Fruit fly (Drosophila melanogaster) whole organism, embryonic: ENCODE results near the gene CrzR.

Source experiments
- CG11504 ChIP-seq: fragments of 200-800 bp; sonication (Bioruptor generic); optimal IDR thresholded peaks from 3 replicates; lab custom pipeline; 2019; ENCODE audit warnings: missing biosample characterization, mild to moderate bottlenecking, missing genetic modification characterization, moderate library complexity
- CG12391 ChIP-seq: fragments of 200-800 bp; sonication (Bioruptor generic); optimal IDR thresholded peaks from 3 replicates; lab custom pipeline; 2018; ENCODE audit warnings: missing biosample characterization, mild to moderate bottlenecking, missing genetic modification characterization, moderate library complexity
- CG15696 ChIP-seq: fragments of 200-800 bp; sonication (Bioruptor generic); optimal IDR thresholded peaks from 2 replicates; lab custom pipeline; 2019; ENCODE audit warnings: missing biosample characterization, mild to moderate bottlenecking, missing genetic modification characterization, moderate library complexity
- CG17328 ChIP-seq: fragments of 200-800 bp; sonication (Bioruptor generic); IDR thresholded peaks from 2 replicates; pipeline ENCODE4 v1.3.6; 2022; ENCODE audit warnings: missing biosample characterization, missing genetic modification characterization
- CG2120 ChIP-seq: fragments of 200-800 bp; sonication (Bioruptor generic); optimal IDR thresholded peaks from 3 replicates; lab custom pipeline; 2016; ENCODE audit warnings: missing biosample characterization, missing genetic modification characterization
- CG32532 ChIP-seq: fragments of 200-800 bp; sonication (Bioruptor generic); IDR thresholded peaks from 2 replicates; pipeline ENCODE4 v1.3.6; 2022; ENCODE audit warnings: missing biosample characterization, missing genetic modification characterization
- CG3847 ChIP-seq: fragments of 200-800 bp; sonication (Bioruptor generic); IDR thresholded peaks from 2 replicates; pipeline ENCODE4 v1.3.6; 2022; ENCODE audit warnings: missing biosample characterization, missing genetic modification characterization
- CG6791 ChIP-seq: fragments of 200-800 bp; sonication (Bioruptor generic); IDR thresholded peaks from 3 replicates; pipeline ENCODE4 v1.3.6; 2022; ENCODE audit warnings: missing biosample characterization, missing genetic modification characterization; ENCODE audit not compliant: partially characterized antibody
- CG7745 ChIP-seq: fragments of 200-800 bp; sonication (Bioruptor generic); optimal IDR thresholded peaks from 2 replicates; lab custom pipeline; 2018; ENCODE audit warnings: missing biosample characterization, mild to moderate bottlenecking, missing genetic modification characterization, moderate library complexity
- CoRest ChIP-seq: fragments of 200-800 bp; sonication (Bioruptor generic); optimal IDR thresholded peaks from 3 replicates; lab custom pipeline; 2018; ENCODE audit warnings: missing biosample characterization, mild to moderate bottlenecking, missing genetic modification characterization, moderate library complexity
- CrebB ChIP-seq: fragments of 200-800 bp; sonication (Bioruptor generic); optimal IDR thresholded peaks from 3 replicates; lab custom pipeline; 2018; ENCODE audit warnings: missing biosample characterization, mild to moderate bottlenecking, missing genetic modification characterization
- Dref ChIP-seq: fragments of 200-800 bp; sonication (Bioruptor generic); IDR thresholded peaks from 2 replicates; pipeline ENCODE4 v1.3.6; 2022; ENCODE audit warnings: missing biosample characterization, missing genetic modification characterization
- E2f2 ChIP-seq: fragments of 200-800 bp; sonication (Bioruptor generic); IDR thresholded peaks from 2 replicates; pipeline ENCODE4 v1.3.6; 2022; ENCODE audit warnings: missing biosample characterization, missing genetic modification characterization
- Eip74EF ChIP-seq, 2 experiments: fragments of 200-800 bp in 1 of 2; fragments of >200 bp in 1 of 2; sonication (Bioruptor generic) in 1 of 2; optimal IDR thresholded peaks; 2 replicates each; lab custom pipeline; 2017 to 2019; ENCODE audit warnings: missing biosample characterization in 2 of 2, missing genetic modification characterization in 2 of 2, mild to moderate bottlenecking in 1 of 2, moderate library complexity in 1 of 2
- H2.0 ChIP-seq: fragments of 200-800 bp; sonication (Bioruptor generic); IDR thresholded peaks from 2 replicates; pipeline ENCODE4 v1.3.6; 2022; ENCODE audit warnings: missing biosample characterization, missing genetic modification characterization
- HHEX ChIP-seq: fragments of 200-800 bp; sonication (Bioruptor generic); optimal IDR thresholded peaks from 3 replicates; lab custom pipeline; 2017; ENCODE audit warnings: missing biosample characterization, mild to moderate bottlenecking, missing genetic modification characterization, missing genetic modification reagents
- Hey ChIP-seq: fragments of 200-800 bp; sonication (Bioruptor generic); optimal IDR thresholded peaks from 3 replicates; lab custom pipeline; 2018; ENCODE audit warnings: missing biosample characterization, mild to moderate bottlenecking, missing genetic modification characterization
- Hr51 ChIP-seq, 2 experiments: fragments of 200-800 bp; sonication (Bioruptor generic); optimal IDR thresholded peaks; 2 replicates in 1 of 2; 3 replicates in 1 of 2; lab custom pipeline; 2016 to 2018; ENCODE audit warnings: missing biosample characterization in 2 of 2, missing genetic modification characterization in 2 of 2, mild to moderate bottlenecking in 1 of 2, moderate library complexity in 1 of 2
- Jarid2 ChIP-seq: fragments of 200-800 bp; sonication (Bioruptor generic); optimal IDR thresholded peaks from 3 replicates; lab custom pipeline; 2017; ENCODE audit warnings: mild to moderate bottlenecking, missing biosample characterization, missing genetic modification reagents, missing genetic modification characterization
- Lhr ChIP-seq: fragments of 200-800 bp; sonication (Bioruptor generic); optimal IDR thresholded peaks from 3 replicates; lab custom pipeline; 2017; ENCODE audit warnings: mild to moderate bottlenecking, missing biosample characterization, missing genetic modification reagents, missing genetic modification characterization
- Neu2 ChIP-seq: fragments of 200-800 bp; sonication (Bioruptor generic); optimal IDR thresholded peaks from 3 replicates; lab custom pipeline; 2016; ENCODE audit warnings: missing biosample characterization, missing genetic modification characterization, borderline replicate concordance
- NfI ChIP-seq: fragments of 200-800 bp; sonication (Bioruptor generic); optimal IDR thresholded peaks from 3 replicates; lab custom pipeline; 2018; ENCODE audit warnings: missing biosample characterization, mild to moderate bottlenecking, missing genetic modification characterization, moderate library complexity
- Optix ChIP-seq: fragments of 200-800 bp; sonication (Bioruptor generic); IDR thresholded peaks from 3 replicates; pipeline ENCODE4 v1.3.6; 2022; ENCODE audit warnings: missing biosample characterization, missing genetic modification characterization
- Rfx ChIP-seq: fragments of 200-800 bp; sonication (Bioruptor generic); IDR thresholded peaks from 2 replicates; pipeline ENCODE4 v1.3.6; 2022; ENCODE audit warnings: missing biosample characterization, missing genetic modification characterization
- Side ChIP-seq: fragments of 200-800 bp; sonication (Bioruptor generic); optimal IDR thresholded peaks from 2 replicates; lab custom pipeline; 2016; ENCODE audit warnings: missing biosample characterization, missing genetic modification characterization
- Stat92E ChIP-seq, 3 experiments: fragments of >200 bp in 2 of 3; fragments of 200-800 bp in 1 of 3; sonication (Bioruptor generic) in 1 of 3; optimal IDR thresholded peaks; 2 replicates each; lab custom pipeline; 2017 to 2019; ENCODE audit warnings: missing biosample characterization in 3 of 3, missing genetic modification characterization in 3 of 3, mild to moderate bottlenecking in 1 of 3, moderate library complexity in 1 of 3
- abd-A ChIP-seq: fragments of 200-800 bp; sonication (Bioruptor generic); optimal IDR thresholded peaks from 3 replicates; lab custom pipeline; 2019; ENCODE audit warnings: missing biosample characterization, mild to moderate bottlenecking, missing genetic modification characterization, moderate library complexity
- ase ChIP-seq: fragments of 200-800 bp; sonication (Bioruptor generic); IDR thresholded peaks from 3 replicates; pipeline ENCODE4 v1.3.6; 2022; ENCODE audit warnings: missing biosample characterization, missing genetic modification characterization
- cg ChIP-seq: fragments of 200-800 bp; sonication (Bioruptor generic); optimal IDR thresholded peaks from 3 replicates; lab custom pipeline; 2019; ENCODE audit warnings: missing biosample characterization, mild to moderate bottlenecking, missing genetic modification characterization, moderate library complexity
- danr ChIP-seq: fragments of 200-800 bp; sonication (Bioruptor generic); IDR thresholded peaks from 2 replicates; pipeline ENCODE4 v1.3.6; 2022; ENCODE audit warnings: missing biosample characterization, missing genetic modification characterization
- ham ChIP-seq: fragments of 200-800 bp; sonication (Bioruptor generic); IDR thresholded peaks from 2 replicates; pipeline ENCODE4 v1.3.6; 2022; ENCODE audit warnings: missing biosample characterization, missing genetic modification characterization
- insv ChIP-seq, 2 experiments: fragments of 200-800 bp; sonication (Bioruptor generic); optimal IDR thresholded peaks; 3 replicates each; lab custom pipeline; 2016 to 2018; ENCODE audit warnings: missing biosample characterization in 2 of 2, missing genetic modification characterization in 2 of 2
- inv ChIP-seq: fragments of 200-800 bp; sonication (Bioruptor generic); IDR thresholded peaks from 2 replicates; pipeline ENCODE4 v1.3.6; 2022; ENCODE audit warnings: missing biosample characterization, missing genetic modification characterization; ENCODE audit not compliant: partially characterized antibody
- jigr1 ChIP-seq: fragments of 200-800 bp; sonication (Bioruptor generic); IDR thresholded peaks from 3 replicates; pipeline ENCODE4 v1.3.6; 2022; ENCODE audit warnings: missing biosample characterization, missing genetic modification characterization
- kah ChIP-seq: fragments of 200-800 bp; sonication (Bioruptor generic); optimal IDR thresholded peaks from 2 replicates; lab custom pipeline; 2018; ENCODE audit warnings: missing biosample characterization, mild to moderate bottlenecking, missing genetic modification characterization
- kni ChIP-seq: fragments of 200-800 bp; sonication (Bioruptor generic); optimal IDR thresholded peaks from 3 replicates; lab custom pipeline; 2017; ENCODE audit warnings: mild to moderate bottlenecking, missing biosample characterization, missing genetic modification reagents, missing genetic modification characterization
- lmd ChIP-seq: fragments of 200-800 bp; sonication (Bioruptor generic); IDR thresholded peaks from 2 replicates; pipeline ENCODE4 v1.3.6; 2022; ENCODE audit warnings: missing biosample characterization, missing genetic modification characterization
- mam ChIP-seq: fragments of 200-800 bp; sonication (Bioruptor generic); optimal IDR thresholded peaks from 3 replicates; lab custom pipeline; 2016; ENCODE audit warnings: missing biosample characterization, missing genetic modification characterization
- nau ChIP-seq: fragments of 200-800 bp; sonication (Bioruptor generic); optimal IDR thresholded peaks from 3 replicates; lab custom pipeline; 2017; ENCODE audit warnings: missing biosample characterization, mild to moderate bottlenecking, missing genetic modification characterization, missing genetic modification reagents
- otp ChIP-seq: fragments of 200-800 bp; sonication (Bioruptor generic); IDR thresholded peaks from 3 replicates; pipeline ENCODE4, ENCODE4 v1.3.6; 2022; ENCODE audit warnings: missing biosample characterization, missing genetic modification characterization
- psq ChIP-seq: fragments of 200-800 bp; sonication (Bioruptor generic); optimal IDR thresholded peaks from 2 replicates; lab custom pipeline; 2017; ENCODE audit warnings: missing biosample characterization, missing genetic modification characterization
- pum ChIP-seq: fragments of 200-800 bp; sonication (Bioruptor generic); optimal IDR thresholded peaks from 2 replicates; lab custom pipeline; 2016; ENCODE audit warnings: missing biosample characterization, missing genetic modification characterization
- row ChIP-seq: fragments of 200-800 bp; sonication (Bioruptor generic); IDR thresholded peaks from 3 replicates; pipeline ENCODE4 v1.3.6; 2022; ENCODE audit warnings: missing biosample characterization, missing genetic modification characterization
- sens ChIP-seq: fragments of 200-800 bp; sonication (Bioruptor generic); peaks from one replicate; lab custom pipeline; 2016; ENCODE audit warnings: missing biosample characterization, missing genetic modification characterization
- seq ChIP-seq: fragments of 200-800 bp; sonication (Bioruptor generic); IDR thresholded peaks from 2 replicates; pipeline ENCODE4 v1.3.6; 2022; ENCODE audit warnings: missing biosample characterization, missing genetic modification characterization
- slbo ChIP-seq: fragments of 200-800 bp; sonication (Bioruptor generic); IDR thresholded peaks from 2 replicates; pipeline ENCODE4 v1.3.6; 2022; ENCODE audit warnings: missing biosample characterization, missing genetic modification characterization
- tin ChIP-seq: fragments of 200-800 bp; sonication (Bioruptor generic); optimal IDR thresholded peaks from 3 replicates; lab custom pipeline; 2016; ENCODE audit warnings: missing biosample characterization, missing genetic modification characterization
- tna ChIP-seq: fragments of 200-800 bp; sonication (Bioruptor generic); IDR thresholded peaks from 2 replicates; pipeline ENCODE4 v1.3.6; 2022; ENCODE audit warnings: missing biosample characterization, missing genetic modification characterization; ENCODE audit not compliant: partially characterized antibody
- ttk ChIP-seq: fragments of 200-800 bp; sonication (Bioruptor generic); IDR thresholded peaks from 2 replicates; pipeline ENCODE4 v2.1.2; 2022; ENCODE audit warnings: missing biosample characterization, missing genetic modification characterization
- zen2 ChIP-seq: fragments of 200-800 bp; sonication (Bioruptor generic); IDR thresholded peaks from 3 replicates; pipeline ENCODE4 v1.3.6; 2022; ENCODE audit warnings: missing biosample characterization, missing genetic modification characterization; ENCODE audit not compliant: partially characterized antibody

CrzR gene

DNA sequence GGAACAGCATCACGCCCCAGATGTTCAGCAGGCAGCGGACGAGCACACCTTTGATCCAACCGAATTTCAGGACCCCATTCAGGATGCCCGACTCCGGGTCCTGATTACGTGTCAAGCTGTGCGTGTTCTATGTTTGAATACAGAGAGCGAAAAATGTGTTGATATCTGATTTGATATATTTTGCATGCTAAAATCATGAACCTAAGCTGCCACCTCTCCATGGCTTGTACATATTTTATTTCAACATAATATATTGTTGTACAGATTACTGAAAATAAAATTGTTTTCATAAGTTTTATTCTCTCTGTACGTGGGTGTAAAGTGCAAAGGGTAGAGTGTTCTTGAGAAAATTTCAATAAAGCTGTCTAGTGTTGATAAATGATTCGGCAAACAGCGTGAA, 23.1 kb upstream of the CrzR start (continued):
- TF ChIP-seq CoRest: no peak
- TF ChIP-seq tin: no peak
- TF ChIP-seq Neu2 (GFP tag; lab: Kevin White, UChicago): no peak
- TF ChIP-seq NfI (GFP tag; lab: Kevin White, UChicago): peak; percentile 17
- TF ChIP-seq row: peak; percentile 41; the same call in 1 of the 3 replicates
- TF ChIP-seq tna (GFP tag; lab: Robert Waterston, UW): no peak
- peak; percentile 33 for TF ChIP-seq CG11504 (tag; lab: Kevin White, UChicago)
- peak; percentile 36 for TF ChIP-seq sens
- peak in 1 of 2 experiments; percentile 33 for TF ChIP-seq Hr51 (GFP tag; optimal IDR thresholded peaks at IDR 0.05; lab: Kevin White, UChicago)
- no peak for TF ChIP-seq cg (GFP tag; lab: Kevin White, UChicago)
- TF ChIP-seq CG17328: 0 out of 2 replicates have a peak, but pooled peaks have one; percentile 11
- TF ChIP-seq Optix (GFP tag; lab: Robert Waterston, UW): 0 out of 3 replicates have a peak, but pooled peaks have one; percentile 18
- no peak for TF ChIP-seq zen2 (GFP tag; lab: Robert Waterston, UW)
- TF ChIP-seq ttk (GFP tag; lab: Robert Waterston, UW): no peak
- TF ChIP-seq CrebB (tag; lab: Kevin White, UChicago): no peak
- no peak for TF ChIP-seq Side (GFP tag; lab: Kevin White, UChicago)
- TF ChIP-seq CG6791: no peak
- peak; percentile 52 for TF ChIP-seq CG2120 (GFP tag; lab: Kevin White, UChicago)
- TF ChIP-seq Jarid2 (GFP tag; lab: Kevin White, UChicago): no peak
- 0 out of 2 replicates have a peak, but pooled peaks have one; percentile 9 for TF ChIP-seq Rfx (GFP tag; lab: Robert Waterston, UW)
- no peak for TF ChIP-seq H2.0 (GFP tag; lab: Robert Waterston, UW)
- peak; percentile 39; the same call in 1 of the 2 replicates for TF ChIP-seq CG32532 (GFP tag; lab: Robert Waterston, UW)
- TF ChIP-seq CG12391 (tag; lab: Kevin White, UChicago): no peak
- no peak for TF ChIP-seq Eip74EF (GFP tag; optimal IDR thresholded peaks at IDR 0.05; lab: Kevin White, UChicago)
- TF ChIP-seq, all 482 proteins: peak for 30

DNA sequence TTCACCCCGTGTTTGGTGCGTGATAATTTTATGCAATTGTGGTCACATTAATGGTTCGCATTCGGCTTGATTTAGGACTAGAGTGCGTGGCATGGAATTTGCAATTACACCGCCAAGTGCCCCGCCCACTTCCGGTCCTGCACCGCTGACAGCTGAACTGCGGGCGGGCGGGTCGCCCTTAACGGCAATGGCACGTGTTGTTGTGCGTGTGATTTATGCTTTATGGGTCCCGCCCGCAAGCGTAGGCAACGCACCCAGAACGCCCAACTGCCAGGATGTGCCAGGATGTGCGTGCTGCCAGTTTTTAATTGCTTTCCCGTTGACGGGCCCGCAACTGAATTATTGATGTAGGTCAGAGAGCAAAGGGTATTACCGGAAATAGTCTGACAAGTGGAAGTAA, 12.4 kb upstream of the CrzR start:
- TF ChIP-seq HHEX (GFP tag; lab: Kevin White, UChicago) (no peak), nau (no peak), insv (GFP tag; optimal IDR thresholded peaks at IDR 0.05; lab: Kevin White, UChicago) (no peak), danr (no peak), pum (no peak), Dref (GFP tag; lab: Robert Waterston, UW) (0 out of 2 replicates have a peak, but pooled peaks have one; percentile 6), kni (GFP tag; lab: Kevin White, UChicago) (no peak), Stat92E (GFP tag; optimal IDR thresholded peaks at IDR 0.05; lab: Kevin White, UChicago) (no peak), otp (GFP tag; lab: Robert Waterston, UW) (no peak), ase (GFP tag; lab: Robert Waterston, UW) (no peak), abd-A (tag; lab: Kevin White, UChicago) (peak; percentile 51), Lhr (GFP tag; lab: Kevin White, UChicago) (no peak), seq (GFP tag; lab: Robert Waterston, UW) (no peak), E2f2 (GFP tag; lab: Robert Waterston, UW) (no peak), psq (GFP tag; lab: Kevin White, UChicago) (no peak), CG3847 (GFP tag; lab: Robert Waterston, UW) (no peak), kah (GFP tag; lab: Kevin White, UChicago) (no peak), Hey (tag; lab: Kevin White, UChicago) (peak; percentile 93), CG7745 (tag; lab: Kevin White, UChicago) (no peak), inv (GFP tag; lab: Robert Waterston, UW) (no peak), mam (no peak), jigr1 (GFP tag; lab: Robert Waterston, UW) (0 out of 3 replicates have a peak, but pooled peaks have one; percentile 21), CG15696 (tag; lab: Kevin White, UChicago) (no peak), slbo (GFP tag; lab: Robert Waterston, UW) (no peak), lmd (GFP tag; lab: Robert Waterston, UW) (no peak), ham (GFP tag; lab: Robert Waterston, UW) (no peak)
